Worm (Caenorhabditis elegans) whole organism, young adult: ENCODE results near the gene F17E5.2.

ENCODE experiments used
- C06A6.2 ChIP-seq: fragments of 200-800 bp; sonication (Bioruptor generic); conservative IDR thresholded peaks from 2 replicates; pipeline ENCODE4 v1.3.6; 2022; ENCODE audit warnings: missing genetic modification characterization, missing compliant biosample characterization
- F37B4.10 ChIP-seq: fragments of 200-800 bp; sonication (Bioruptor generic); IDR thresholded peaks from 2 replicates; pipeline ENCODE4 v1.3.6; 2022; ENCODE audit warnings: missing genetic modification characterization, missing compliant biosample characterization
- F57C9.4 ChIP-seq: sonication (generic microtip); optimal IDR thresholded peaks from 2 replicates; lab custom pipeline; 2017; ENCODE audit warnings: mild to moderate bottlenecking, missing genetic modification characterization, missing compliant biosample characterization
- K12H6.12 ChIP-seq: fragments of 200-800 bp; sonication (Bioruptor generic); optimal IDR thresholded peaks from 2 replicates; lab custom pipeline; 2018; ENCODE audit warnings: mild to moderate bottlenecking, missing genetic modification characterization, missing compliant biosample characterization
- cebp-1 ChIP-seq, 2 experiments: fragments of 200-800 bp in 1 of 2; sonication (Bioruptor generic) in 1 of 2; sonication (generic microtip) in 1 of 2; IDR thresholded peaks in 1 of 2; optimal IDR thresholded peaks in 1 of 2; 2 replicates each; pipeline versions ENCODE4 v1.3.6 to Lab custom; 2017 to 2022; ENCODE audit warnings: missing compliant biosample characterization in 2 of 2, missing genetic modification characterization in 2 of 2, mild to moderate bottlenecking in 1 of 2, missing genetic modification reagents in 1 of 2, moderate library complexity in 1 of 2
- cebp-2 ChIP-seq: fragments of 200-800 bp; sonication (Bioruptor generic); IDR thresholded peaks from 2 replicates; pipeline ENCODE4 v1.3.6; 2022; ENCODE audit warnings: missing genetic modification characterization, missing compliant biosample characterization
- dpl-1 ChIP-seq: fragments of 150-350 bp; optimal IDR thresholded peaks from 2 replicates; lab custom pipeline; 2014; ENCODE audit warnings: missing biosample characterization, missing genetic modification reagents, missing genetic modification characterization
- egl-18 ChIP-seq: fragments of 200-800 bp; sonication (Bioruptor generic); IDR thresholded peaks from 2 replicates; pipeline ENCODE4 v1.3.6; 2022; ENCODE audit warnings: missing genetic modification reagents, missing genetic modification characterization, missing compliant biosample characterization
- egrh-3 ChIP-seq: fragments of 200-800 bp; sonication (Bioruptor generic); IDR thresholded peaks from 2 replicates; pipeline ENCODE4 v1.3.6; 2022; ENCODE audit warnings: missing genetic modification reagents, missing genetic modification characterization, missing compliant biosample characterization
- lag-1 ChIP-seq: fragments of 200-800 bp; sonication (Bioruptor generic); IDR thresholded peaks from 2 replicates; pipeline ENCODE4 v1.3.6; 2022; ENCODE audit warnings: missing genetic modification reagents, missing genetic modification characterization, missing compliant biosample characterization
- mes-4 ChIP-seq: sonication (generic microtip); optimal IDR thresholded peaks from 2 replicates; lab custom pipeline; 2016; ENCODE audit warnings: missing genotype, missing genetic modification characterization, missing compliant biosample characterization
- nhr-27 ChIP-seq: fragments of 200-800 bp; sonication (Bioruptor generic); optimal IDR thresholded peaks from 2 replicates; lab custom pipeline; 2018; ENCODE audit warnings: mild to moderate bottlenecking, missing genetic modification characterization, moderate library complexity, missing compliant biosample characterization
- nhr-80 ChIP-seq: sonication (generic microtip); optimal IDR thresholded peaks from 2 replicates; lab custom pipeline; 2016; ENCODE audit warnings: missing genetic modification characterization, missing compliant biosample characterization
- nhr-90 ChIP-seq: sonication (generic microtip); optimal IDR thresholded peaks from 2 replicates; lab custom pipeline; 2016; ENCODE audit warnings: missing genotype, mild to moderate bottlenecking, missing genetic modification characterization, missing compliant biosample characterization
- pha-4 ChIP-seq: fragments of 150-350 bp; sonication (generic microtip); optimal IDR thresholded peaks from 2 replicates; lab custom pipeline; 2014; ENCODE audit warnings: missing biosample characterization, missing genetic modification reagents, missing genetic modification characterization
- sdz-38 ChIP-seq: sonication (generic microtip); optimal IDR thresholded peaks from 2 replicates; lab custom pipeline; 2016; ENCODE audit warnings: missing genotype, missing genetic modification characterization, missing compliant biosample characterization
- unc-130 ChIP-seq: sonication (generic microtip); optimal IDR thresholded peaks from 2 replicates; lab custom pipeline; 2016; ENCODE audit warnings: missing genetic modification reagents, missing genetic modification characterization, missing compliant biosample characterization
- xnd-1 ChIP-seq: sonication (generic microtip); optimal IDR thresholded peaks from 2 replicates; lab custom pipeline; 2016; ENCODE audit warnings: missing genotype, missing genetic modification reagents, missing genetic modification characterization, missing compliant biosample characterization
- zfh-2 ChIP-seq: fragments of 200-800 bp; sonication (Bioruptor generic); conservative IDR thresholded peaks from 2 replicates; pipeline ENCODE4 v1.3.6; 2022; ENCODE audit warnings: missing genetic modification reagents, missing genetic modification characterization, missing compliant biosample characterization
- ztf-6 ChIP-seq: fragments of 200-800 bp; sonication (Bioruptor generic); IDR thresholded peaks from 2 replicates; pipeline ENCODE4 v1.3.6; 2022; ENCODE audit warnings: missing genetic modification reagents, missing genetic modification characterization, missing compliant biosample characterization

Gene F17E5.2

ce11 chrX:12436486-12436885, 42.4 kb downstream of the F17E5.2 start:
- peak; percentile 17 for TF ChIP-seq pha-4
- TF ChIP-seq nhr-90 (tag; lab: Kevin White, UChicago), result no peak
- TF ChIP-seq unc-130 (GFP tag; lab: Kevin White, UChicago), result no peak

ce11 chrX:12438266-12438665, 44.2 kb downstream of the F17E5.2 start:
- TF ChIP-seq F57C9.4 (no peak), nhr-27 (no peak), dpl-1 (GFP tag; lab: Kevin White, UChicago) (no peak), egrh-3 (no peak), nhr-80 (tag; lab: Kevin White, UChicago) (no peak), sdz-38 (no peak)

ce11 chrX:12439998-12440722, 46.1 kb downstream of the F17E5.2 start:
- TF ChIP-seq zfh-2 (GFP tag; lab: Robert Waterston, UW) (peak; percentile 85), cebp-1 (GFP tag; IDR thresholded peaks at IDR 0.05; lab: Robert Waterston, UW) (no peak), cebp-1 (tag; optimal IDR thresholded peaks at IDR 0.05; lab: Kevin White, UChicago) (peak; percentile 9), cebp-2 (0 out of 2 replicates have a peak, but pooled peaks have one; percentile 6), mes-4 (tag; lab: Kevin White, UChicago) (no peak)

ce11 chrX:12444423-12444822, 50.4 kb downstream of the F17E5.2 start:
- TF ChIP-seq egl-18 (GFP tag; lab: Robert Waterston, UW) (no peak), C06A6.2 (0 out of 2 replicates have a peak, but pooled peaks have one; percentile 31), xnd-1 (no peak), lag-1 (GFP tag; lab: Robert Waterston, UW) (no peak), cebp-1 (GFP tag; IDR thresholded peaks at IDR 0.05; lab: Robert Waterston, UW) (no peak), cebp-1 (tag; optimal IDR thresholded peaks at IDR 0.05; lab: Kevin White, UChicago) (peak; percentile 51)

- TF ChIP-seq K12H6.12 (no peak), nhr-80 (tag; lab: Kevin White, UChicago) (peak; percentile 67)
- TF ChIP-seq, all 124 proteins: peak for 1
Measured at ce11 chrX:12446572-12446971, 52.5 kb downstream of the F17E5.2 start.

ce11 chrX:12447639-12448038, 53.6 kb downstream of the F17E5.2 start:
- TF ChIP-seq egrh-3 (peak; percentile 12; the same call in 1 of the 2 replicates), F37B4.10 (GFP tag; lab: Robert Waterston, UW) (0 out of 2 replicates have a peak, but pooled peaks have one; percentile 74), ztf-6 (0 out of 2 replicates have a peak, but pooled peaks have one; percentile 28)
- TF ChIP-seq, all 124 proteins: peak for 3; not testable (repeated sequence) for 121
